Fruit fly (Drosophila melanogaster): Measurements from ENCODE around the gene CG12003.

The CG12003 gene

dm6 chr3L:1515820-1516540 lies 49.2 kb upstream of the CG12003 start (continued):
- TF ChIP-seq MESR4 (GFP tag; optimal IDR thresholded peaks at IDR 0.05) (peak; percentile 8), CG12659 (GFP tag; optimal IDR thresholded peaks at IDR 0.05) (peak; percentile 23), CG15269 (tag; optimal IDR thresholded peaks at IDR 0.05) (peak; percentile 58), Hr78 (GFP tag; optimal IDR thresholded peaks at IDR 0.05) (no peak), CG2875 (GFP tag; optimal IDR thresholded peaks at IDR 0.05) (peak; percentile 68), CG5245 (GFP tag; optimal IDR thresholded peaks at IDR 0.05) (peak; percentile 40), maf-S (GFP tag; optimal IDR thresholded peaks at IDR 0.05) (peak; percentile 31), wor (GFP tag; IDR thresholded peaks at IDR 0.05) (peak; percentile 76), Ssrp (tag; optimal IDR thresholded peaks at IDR 0.05) (peak; percentile 81), chif (GFP tag; optimal IDR thresholded peaks at IDR 0.05) (peak; percentile 63 to 84), Spps (tag; optimal IDR thresholded peaks at IDR 0.05) (peak; percentile 35), Poxn (GFP tag; IDR thresholded peaks at IDR 0.05) (no peak), fu2 (GFP tag; optimal IDR thresholded peaks at IDR 0.05) (peak; percentile 24), ranshi (GFP tag; IDR thresholded peaks at IDR 0.05) (peak; percentile 53; the same call in 1 of the 2 replicates), CG4730 (GFP tag; IDR thresholded peaks at IDR 0.05) (peak; percentile 41), CG33557 (GFP tag; optimal IDR thresholded peaks at IDR 0.05) (peak; percentile 79), CG13296 (GFP tag; optimal IDR thresholded peaks at IDR 0.05) (peak; percentile 11), CG6254 (GFP tag; optimal IDR thresholded peaks at IDR 0.05) (peak; percentile 70), jigr1 (GFP tag; IDR thresholded peaks at IDR 0.05) (0 out of 3 replicates have a peak, but pooled peaks have one; percentile 37), CG9797 (GFP tag; optimal IDR thresholded peaks at IDR 0.05) (peak; percentile 8), CG15601 (tag; optimal IDR thresholded peaks at IDR 0.05) (peak; percentile 82), zen2 (GFP tag; IDR thresholded peaks at IDR 0.05; ENCODE audit: partially characterized antibody) (no peak), ash1 (GFP tag; optimal IDR thresholded peaks at IDR 0.05) (no peak), Kr (GFP tag; optimal IDR thresholded peaks at IDR 0.05) (no peak), sr (GFP tag; IDR thresholded peaks at IDR 0.05) (no peak), CG8924 (tag; optimal IDR thresholded peaks at IDR 0.05) (peak; percentile 81), dm (GFP tag; optimal IDR thresholded peaks at IDR 0.05) (peak; percentile 71), CG7987 (GFP tag; optimal IDR thresholded peaks at IDR 0.05) (no peak), Bdp1 (GFP tag; optimal IDR thresholded peaks at IDR 0.05) (peak; percentile 45), CG13424 (tag; optimal IDR thresholded peaks at IDR 0.05) (peak; percentile 76), HLH3B (GFP tag; IDR thresholded peaks at IDR 0.05) (peak; percentile 53; the same call in 1 of the 2 replicates), CG10267 (tag; optimal IDR thresholded peaks at IDR 0.05) (peak; percentile 56), Xrp1 (GFP tag; IDR thresholded peaks at IDR 0.05) (peak; percentile 70), CG31388 (GFP tag; optimal IDR thresholded peaks at IDR 0.05) (peak; percentile 32), jing (GFP tag; optimal IDR thresholded peaks at IDR 0.05) (peak; percentile 51), CG2202 (tag; optimal IDR thresholded peaks at IDR 0.05) (peak; percentile 52), ftz-f1 (GFP tag; optimal IDR thresholded peaks at IDR 0.05) (no peak), CG14441 (GFP tag; IDR thresholded peaks at IDR 0.05) (no peak; the same call in 1 of the 2 replicates), CG14667 (GFP tag; IDR thresholded peaks at IDR 0.05) (no peak), Chrac-16 (GFP tag; optimal IDR thresholded peaks at IDR 0.05) (peak; percentile 76), dati (GFP tag; IDR thresholded peaks at IDR 0.05) (no peak), fd3F (GFP tag; optimal IDR thresholded peaks at IDR 0.05) (peak; percentile 17), CG7963 (GFP tag; IDR thresholded peaks at IDR 0.05; ENCODE audit: partially characterized antibody) (no peak), nau (GFP tag; optimal IDR thresholded peaks at IDR 0.05) (no peak), unc-4 (GFP tag; IDR thresholded peaks at IDR 0.05; ENCODE audit: partially characterized antibody) (no peak), CG34224 (GFP tag; IDR thresholded peaks at IDR 0.05; ENCODE audit: partially characterized antibody) (no peak), CG17829 (tag; optimal IDR thresholded peaks at IDR 0.05) (peak; percentile 84), lilli (GFP tag; optimal IDR thresholded peaks at IDR 0.05) (peak; percentile 79)

Data from whole organism, embryonic.